Worm (Caenorhabditis elegans) whole organism, young adult: ENCODE results near the gene wnk-1.

Experiments
- B0035.1 ChIP-seq: sonication (generic microtip); optimal IDR thresholded peaks from 2 replicates; lab custom pipeline; 2016; ENCODE audit warnings: missing genetic modification characterization, mild to moderate bottlenecking, missing compliant biosample characterization, missing genotype, missing genetic modification reagents
- C06A6.2 ChIP-seq: fragments of 200-800 bp; sonication (Bioruptor generic); conservative IDR thresholded peaks from 2 replicates; pipeline ENCODE4 v1.3.6; 2022; ENCODE audit warnings: missing genetic modification characterization, missing compliant biosample characterization
- F10E7.11 ChIP-seq: sonication (generic microtip); optimal IDR thresholded peaks from 2 replicates; lab custom pipeline; 2017; ENCODE audit warnings: mild to moderate bottlenecking, missing genetic modification characterization, moderate library complexity, missing compliant biosample characterization
- F33H1.4 ChIP-seq: fragments of 200-800 bp; sonication (Bioruptor generic); IDR thresholded peaks from 2 replicates; pipeline ENCODE4 v1.3.6; 2022; ENCODE audit warnings: missing genetic modification reagents, missing genetic modification characterization, missing compliant biosample characterization
- F37B4.10 ChIP-seq: fragments of 200-800 bp; sonication (Bioruptor generic); IDR thresholded peaks from 2 replicates; pipeline ENCODE4 v1.3.6; 2022; ENCODE audit warnings: missing genetic modification characterization, missing compliant biosample characterization
- F39B2.1 ChIP-seq: fragments of 200-800 bp; sonication (Bioruptor generic); IDR thresholded peaks from 2 replicates; pipeline ENCODE4 v1.3.6; 2022; ENCODE audit warnings: missing genetic modification reagents, missing genetic modification characterization, missing compliant biosample characterization
- F57C9.4 ChIP-seq: sonication (generic microtip); optimal IDR thresholded peaks from 2 replicates; lab custom pipeline; 2017; ENCODE audit warnings: mild to moderate bottlenecking, missing genetic modification characterization, missing compliant biosample characterization
- K12H6.12 ChIP-seq: fragments of 200-800 bp; sonication (Bioruptor generic); optimal IDR thresholded peaks from 2 replicates; lab custom pipeline; 2018; ENCODE audit warnings: mild to moderate bottlenecking, missing genetic modification characterization, missing compliant biosample characterization
- T26A5.8 ChIP-seq: sonication (generic microtip); optimal IDR thresholded peaks from 2 replicates; lab custom pipeline; 2016; ENCODE audit warnings: missing genetic modification characterization, missing compliant biosample characterization
- Y53F4B.3 ChIP-seq: fragments of 200-800 bp; sonication (Bioruptor generic); IDR thresholded peaks from 2 replicates; pipeline ENCODE4 v1.3.6; 2022; ENCODE audit warnings: missing genetic modification reagents, missing genetic modification characterization, missing compliant biosample characterization
- Y67H2A.10 ChIP-seq: fragments of 200-800 bp; sonication (Bioruptor generic); conservative IDR thresholded peaks from 2 replicates; pipeline ENCODE4 v1.3.6; 2022; ENCODE audit warnings: missing genetic modification reagents, missing genetic modification characterization, missing compliant biosample characterization
- Y79H2A.3 ChIP-seq: fragments of 200-800 bp; sonication (Bioruptor generic); conservative IDR thresholded peaks from 2 replicates; pipeline ENCODE4 v1.3.6; 2022; ENCODE audit warnings: missing genetic modification reagents, missing genetic modification characterization, missing compliant biosample characterization
- Y95B8A.8 ChIP-seq: fragments of 200-800 bp; sonication (Bioruptor generic); IDR thresholded peaks from 2 replicates; pipeline ENCODE4 v1.3.6; 2022; ENCODE audit warnings: missing genetic modification reagents, missing genetic modification characterization, missing compliant biosample characterization
- ZK185.1 ChIP-seq: sonication (generic microtip); optimal IDR thresholded peaks from 2 replicates; lab custom pipeline; 2016; ENCODE audit warnings: mild to moderate bottlenecking, missing genetic modification characterization, missing compliant biosample characterization; ENCODE audit not compliant: poor library complexity, severe bottlenecking
- akir-1 ChIP-seq: fragments of 200-800 bp; sonication (Bioruptor generic); optimal IDR thresholded peaks from 2 replicates; lab custom pipeline; 2018; ENCODE audit warnings: mild to moderate bottlenecking, missing genetic modification characterization, moderate library complexity, missing compliant biosample characterization
- atf-7 ChIP-seq: sonication (generic microtip); optimal IDR thresholded peaks from 2 replicates; lab custom pipeline; 2017; ENCODE audit warnings: mild to moderate bottlenecking, missing genetic modification characterization, missing compliant biosample characterization
- attf-5 ChIP-seq: fragments of 200-800 bp; sonication (Bioruptor generic); optimal IDR thresholded peaks from 2 replicates; lab custom pipeline; 2018; ENCODE audit warnings: mild to moderate bottlenecking, missing genetic modification characterization, missing compliant biosample characterization
- cebp-2 ChIP-seq: fragments of 200-800 bp; sonication (Bioruptor generic); IDR thresholded peaks from 2 replicates; pipeline ENCODE4 v1.3.6; 2022; ENCODE audit warnings: missing genetic modification characterization, missing compliant biosample characterization
- ceh-100 ChIP-seq: fragments of 200-800 bp; sonication (Bioruptor generic); IDR thresholded peaks from 2 replicates; pipeline ENCODE4 v1.3.6; 2022; ENCODE audit warnings: missing genetic modification reagents, missing genetic modification characterization, missing compliant biosample characterization
- ceh-40 ChIP-seq: fragments of 200-800 bp; sonication (Bioruptor generic); IDR thresholded peaks from 2 replicates; pipeline ENCODE4 v1.3.6; 2022; ENCODE audit warnings: missing genetic modification characterization, missing compliant biosample characterization
- ceh-58 ChIP-seq: fragments of 200-800 bp; sonication (Bioruptor generic); IDR thresholded peaks from 2 replicates; pipeline ENCODE4 v1.3.6; 2022; ENCODE audit warnings: missing genetic modification characterization, missing compliant biosample characterization
- egrh-3 ChIP-seq: fragments of 200-800 bp; sonication (Bioruptor generic); IDR thresholded peaks from 2 replicates; pipeline ENCODE4 v1.3.6; 2022; ENCODE audit warnings: missing genetic modification reagents, missing genetic modification characterization, missing compliant biosample characterization
- him-1 ChIP-seq: sonication (generic microtip); optimal IDR thresholded peaks from 2 replicates; lab custom pipeline; 2016; ENCODE audit warnings: missing genotype, missing genetic modification reagents, missing genetic modification characterization, missing compliant biosample characterization
- hlh-12 ChIP-seq: sonication (generic microtip); optimal IDR thresholded peaks from 2 replicates; lab custom pipeline; 2016; ENCODE audit warnings: missing genetic modification characterization, missing compliant biosample characterization
- hmg-20 ChIP-seq: fragments of 200-800 bp; sonication (Bioruptor generic); IDR thresholded peaks from 2 replicates; pipeline ENCODE4 v1.3.6; 2022; ENCODE audit warnings: missing genetic modification reagents, missing genetic modification characterization, missing compliant biosample characterization
- let-526 ChIP-seq: fragments of 200-800 bp; sonication (Bioruptor generic); IDR thresholded peaks from 2 replicates; pipeline ENCODE4 v1.3.6; 2022; ENCODE audit warnings: missing genetic modification reagents, missing genetic modification characterization, missing compliant biosample characterization
- lin-26 ChIP-seq: fragments of 200-800 bp; sonication (Bioruptor generic); IDR thresholded peaks from 2 replicates; pipeline ENCODE4 v1.3.6; 2022; ENCODE audit warnings: missing genetic modification reagents, missing genetic modification characterization, missing compliant biosample characterization
- lin-40 ChIP-seq: sonication (generic microtip); optimal IDR thresholded peaks from 2 replicates; lab custom pipeline; 2016; ENCODE audit warnings: missing genetic modification characterization, mild to moderate bottlenecking, missing compliant biosample characterization, missing genotype, missing genetic modification reagents
- lin-54 ChIP-seq: fragments of 200-800 bp; sonication (Bioruptor generic); optimal IDR thresholded peaks from 2 replicates; lab custom pipeline; 2018; ENCODE audit warnings: mild to moderate bottlenecking, missing genetic modification characterization, missing compliant biosample characterization
- lsl-1 ChIP-seq: fragments of 200-800 bp; sonication (Bioruptor generic); optimal IDR thresholded peaks from 2 replicates; lab custom pipeline; 2018; ENCODE audit warnings: mild to moderate bottlenecking, missing genetic modification characterization, moderate library complexity, missing compliant biosample characterization
- madf-3 ChIP-seq: fragments of 200-800 bp; sonication (Bioruptor generic); IDR thresholded peaks from 2 replicates; pipeline ENCODE4 v1.3.6; 2022; ENCODE audit warnings: missing genetic modification reagents, missing genetic modification characterization, missing compliant biosample characterization
- madf-6 ChIP-seq: fragments of 200-800 bp; sonication (Bioruptor generic); IDR thresholded peaks from 2 replicates; pipeline ENCODE4 v1.3.6; 2022; ENCODE audit warnings: missing genetic modification reagents, missing genetic modification characterization, missing compliant biosample characterization
- mel-28 ChIP-seq: sonication (generic microtip); optimal IDR thresholded peaks from 2 replicates; lab custom pipeline; 2016; ENCODE audit warnings: borderline replicate concordance, mild to moderate bottlenecking, missing genetic modification characterization, missing compliant biosample characterization
- nfyb-1 ChIP-seq: fragments of 200-800 bp; sonication (Bioruptor generic); IDR thresholded peaks from 2 replicates; pipeline ENCODE4 v1.3.6; 2022; ENCODE audit warnings: missing genetic modification reagents, missing genetic modification characterization, missing compliant biosample characterization
- nhr-120 ChIP-seq: fragments of 200-800 bp; sonication (Bioruptor generic); IDR thresholded peaks from 2 replicates; pipeline ENCODE4 v1.3.6; 2022; ENCODE audit warnings: missing genetic modification characterization, missing compliant biosample characterization
- nhr-179 ChIP-seq: sonication (generic microtip); optimal IDR thresholded peaks from 2 replicates; lab custom pipeline; 2016; ENCODE audit warnings: mild to moderate bottlenecking, missing genetic modification characterization, missing compliant biosample characterization
- nhr-80 ChIP-seq: sonication (generic microtip); optimal IDR thresholded peaks from 2 replicates; lab custom pipeline; 2016; ENCODE audit warnings: missing genetic modification characterization, missing compliant biosample characterization
- pbrm-1 ChIP-seq: fragments of 200-800 bp; sonication (Bioruptor generic); IDR thresholded peaks from 2 replicates; pipeline ENCODE4 v1.3.6; 2022; ENCODE audit warnings: missing genetic modification reagents, missing genetic modification characterization, missing compliant biosample characterization
- rcor-1 ChIP-seq: fragments of 200-800 bp; sonication (Bioruptor generic); IDR thresholded peaks from 2 replicates; pipeline ENCODE4 v1.3.6; 2022; ENCODE audit warnings: missing genetic modification reagents, missing genetic modification characterization, missing compliant biosample characterization
- rec-8 ChIP-seq, 2 experiments: sonication (generic microtip); optimal IDR thresholded peaks; 2 replicates each; lab custom pipeline; 2016; ENCODE audit warnings: mild to moderate bottlenecking in 2 of 2, missing genetic modification characterization in 2 of 2, missing genetic modification reagents in 2 of 2, missing genotype in 2 of 2, missing biosample characterization in 1 of 2, missing compliant biosample characterization in 1 of 2, moderate library complexity in 1 of 2
- repo-1 ChIP-seq: sonication (generic microtip); optimal IDR thresholded peaks from 2 replicates; lab custom pipeline; 2017; ENCODE audit warnings: mild to moderate bottlenecking, missing genetic modification characterization, missing compliant biosample characterization
- rpc-1 ChIP-seq, 2 experiments: fragments of 150-350 bp in 1 of 2; sonication (generic microtip) in 1 of 2; optimal IDR thresholded peaks; 2 replicates each; lab custom pipeline; 2014 to 2018; ENCODE audit warnings: missing biosample characterization in 1 of 2, missing genetic modification characterization in 1 of 2, missing genetic modification reagents in 1 of 2, missing genotype in 1 of 2
- sea-2 ChIP-seq: fragments of 200-800 bp; sonication (Bioruptor generic); IDR thresholded peaks from 2 replicates; pipeline ENCODE4 v1.3.6; 2022; ENCODE audit warnings: missing genetic modification characterization, missing compliant biosample characterization
- snpc-1.1 ChIP-seq: sonication (generic microtip); optimal IDR thresholded peaks from 2 replicates; lab custom pipeline; 2017; ENCODE audit warnings: missing genetic modification characterization, mild to moderate bottlenecking, missing compliant biosample characterization, antibody characterized with exemption, moderate library complexity, missing genotype, missing genetic modification reagents; ENCODE audit not compliant: insufficient read depth
- snpc-3.4 ChIP-seq: sonication (generic microtip); optimal IDR thresholded peaks from 2 replicates; lab custom pipeline; 2017; ENCODE audit warnings: missing genetic modification characterization, mild to moderate bottlenecking, missing compliant biosample characterization, antibody characterized with exemption, moderate library complexity, missing genotype, missing genetic modification reagents
- tlf-1 ChIP-seq: fragments of 200-800 bp; sonication (Bioruptor generic); optimal IDR thresholded peaks from 2 replicates; lab custom pipeline; 2018; ENCODE audit warnings: mild to moderate bottlenecking, missing genetic modification characterization, missing compliant biosample characterization
- unc-62 ChIP-seq: fragments of 150-350 bp; optimal IDR thresholded peaks from 2 replicates; lab custom pipeline; 2014; ENCODE audit warnings: missing biosample characterization, missing genetic modification reagents, missing genetic modification characterization
- ztf-25 ChIP-seq: fragments of 200-800 bp; sonication (Bioruptor generic); IDR thresholded peaks from 2 replicates; pipeline ENCODE4 v1.3.6; 2022; ENCODE audit warnings: missing genetic modification reagents, missing genetic modification characterization, missing compliant biosample characterization
- ztf-26 ChIP-seq: sonication (generic microtip); optimal IDR thresholded peaks from 2 replicates; lab custom pipeline; 2017; ENCODE audit warnings: missing genetic modification characterization, missing compliant biosample characterization

wnk-1 gene

DNA sequence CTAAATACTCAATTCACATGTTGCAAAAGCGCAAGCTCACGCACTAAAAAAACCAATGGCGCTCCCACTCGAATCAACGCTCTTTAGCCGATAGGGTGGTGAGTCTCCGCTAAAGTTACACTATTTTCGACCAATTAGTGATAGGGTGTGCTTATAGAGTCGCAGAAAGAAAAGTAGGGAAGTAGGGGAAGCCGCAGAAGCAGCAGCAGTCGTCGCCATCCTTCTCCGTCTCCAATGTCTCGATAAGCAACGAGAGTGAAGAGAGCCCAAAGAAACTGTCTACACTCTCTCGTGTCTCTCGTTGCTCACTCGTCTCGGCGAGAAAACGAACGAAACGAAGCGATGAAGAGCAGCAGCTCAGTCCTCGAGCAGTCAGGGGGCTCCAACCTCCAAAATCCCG lies 3.1 kb upstream of the wnk-1 start (continued):
- TF ChIP-seq K12H6.12 (tag; lab: Kevin White, UChicago) = peak; percentile 5
- no peak for TF ChIP-seq repo-1
- no peak for TF ChIP-seq let-526 (GFP tag; lab: Robert Waterston, UW)
- TF ChIP-seq ceh-100 (GFP tag; lab: Robert Waterston, UW) = no peak
- no peak for TF ChIP-seq akir-1 (GFP tag; lab: Kevin White, UChicago)
- no peak for TF ChIP-seq him-1 (tag; lab: Kevin White, UChicago)
- TF ChIP-seq lsl-1 = no peak
- no peak for TF ChIP-seq F57C9.4 (tag; lab: Kevin White, UChicago)
- TF ChIP-seq lin-26 (GFP tag; lab: Robert Waterston, UW) = no peak
- TF ChIP-seq tlf-1 = no peak
- no peak for TF ChIP-seq madf-3 (GFP tag; lab: Robert Waterston, UW)
- peak; percentile 30 for TF ChIP-seq snpc-3.4 (tag; lab: Kevin White, UChicago)
- peak; percentile 53; the same call in 1 of the 2 replicates for TF ChIP-seq pbrm-1 (GFP tag; lab: Robert Waterston, UW)
- no peak for TF ChIP-seq snpc-1.1
- TF ChIP-seq F10E7.11 (tag; lab: Kevin White, UChicago) = no peak
- TF ChIP-seq nhr-120 = no peak
- TF ChIP-seq nhr-80 (tag; lab: Kevin White, UChicago) = no peak
- no peak for TF ChIP-seq ztf-25 (GFP tag; lab: Robert Waterston, UW)
- no peak for TF ChIP-seq mel-28 (tag; lab: Kevin White, UChicago)
- no peak for TF ChIP-seq F33H1.4
- no peak for TF ChIP-seq C06A6.2 (GFP tag; lab: Robert Waterston, UW)
- TF ChIP-seq Y79H2A.3 (GFP tag; lab: Robert Waterston, UW) = no peak
- TF ChIP-seq Y53F4B.3 (GFP tag; lab: Robert Waterston, UW) = no peak
- no peak for TF ChIP-seq lin-54 (GFP tag; lab: Kevin White, UChicago)
- TF ChIP-seq unc-62 (GFP tag; lab: Kevin White, UChicago) = peak; percentile 23
- no peak for TF ChIP-seq F39B2.1 (GFP tag; lab: Robert Waterston, UW)
- TF ChIP-seq ZK185.1 = no peak
- no peak for TF ChIP-seq B0035.1
- TF ChIP-seq cebp-2 (GFP tag; lab: Robert Waterston, UW) = no peak
- TF ChIP-seq rpc-1 (optimal IDR thresholded peaks at IDR 0.05; lab: Kevin White, UChicago) = no peak
- no peak for TF ChIP-seq rpc-1 (tag; optimal IDR thresholded peaks at IDR 0.05; lab: Kevin White, UChicago)
- TF ChIP-seq attf-5 (GFP tag; lab: Kevin White, UChicago) = peak; percentile 15
- no peak for TF ChIP-seq atf-7
- TF ChIP-seq nfyb-1 (GFP tag; lab: Robert Waterston, UW) = peak; percentile 24; the same call in 1 of the 2 replicates
- TF ChIP-seq lin-40 (tag; lab: Kevin White, UChicago) = no peak
- TF ChIP-seq rcor-1 = peak; percentile 40; the same call in 1 of the 2 replicates
- 0 out of 2 replicates have a peak, but pooled peaks have one; percentile 7 for TF ChIP-seq Y95B8A.8 (GFP tag; lab: Robert Waterston, UW)
- TF ChIP-seq hmg-20 (GFP tag; lab: Robert Waterston, UW) = no peak
- TF ChIP-seq nhr-179 = no peak
- TF ChIP-seq sea-2 (GFP tag; lab: Robert Waterston, UW) = no peak
- TF ChIP-seq Y67H2A.10 = no peak
- TF ChIP-seq F37B4.10 = no peak
- TF ChIP-seq egrh-3 = peak; percentile 59
- 0 out of 2 replicates have a peak, but pooled peaks have one; percentile 10 for TF ChIP-seq ceh-40 (GFP tag; lab: Robert Waterston, UW)
- no peak for TF ChIP-seq madf-6 (GFP tag; lab: Robert Waterston, UW)
- no peak for TF ChIP-seq rec-8 (tag; optimal IDR thresholded peaks at IDR 0.05; lab: Kevin White, UChicago)
- TF ChIP-seq hlh-12 (tag; lab: Kevin White, UChicago) = no peak
- no peak for TF ChIP-seq T26A5.8
- TF ChIP-seq ceh-58 = no peak
- TF ChIP-seq ztf-26 = no peak
